Worm (Caenorhabditis elegans): ENCODE data around the gene B0336.7.

DNA sequence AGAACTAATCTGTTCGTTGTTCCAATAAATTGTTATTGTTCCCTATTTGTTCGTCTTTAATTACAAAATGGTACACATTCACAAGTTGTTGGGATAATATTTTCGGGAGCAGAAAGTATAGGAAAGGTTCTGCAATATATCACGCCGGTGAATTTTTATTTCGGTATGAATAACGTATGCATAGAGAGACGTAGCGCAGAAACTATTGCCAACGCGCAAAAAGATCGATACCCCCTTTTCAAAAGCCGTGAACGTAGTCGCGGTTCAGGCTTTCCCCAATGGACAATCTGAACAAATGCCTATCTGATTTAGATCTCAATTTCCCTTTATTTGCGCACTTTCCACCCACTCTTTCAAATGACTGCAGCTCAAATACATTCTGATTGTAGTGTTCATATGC lies 17.0 kb downstream of the B0336.7 start, which contains the start of gene pst-2:
- no peak for TF ChIP-seq ama-1 (optimal IDR thresholded peaks at IDR 0.05)
- TF ChIP-seq ceh-13 (GFP tag; optimal IDR thresholded peaks at IDR 0.05): no peak
- no peak for TF ChIP-seq scrt-1 (GFP tag; IDR thresholded peaks at IDR 0.05)
- no peak for TF ChIP-seq aly-1 (tag; optimal IDR thresholded peaks at IDR 0.05)
- TF ChIP-seq ets-7 (tag; optimal IDR thresholded peaks at IDR 0.05): no peak

Data from whole organism, early embryonic.